Fruit fly (Drosophila melanogaster) whole organism, adult: ENCODE results near the gene Hsp83.
A peak's percentile ranks its signal among the peaks of the same experiment; 100 is the strongest.

Experiments used
- CG11617 ChIP-seq: fragments of 200-800 bp; sonication (Bioruptor generic); optimal IDR thresholded peaks from 2 replicates; lab custom pipeline; 2017; ENCODE audit warnings: mild to moderate bottlenecking, missing biosample characterization, missing genetic modification reagents, missing genetic modification characterization
- CG12768 ChIP-seq: fragments of 200-800 bp; sonication (Bioruptor generic); optimal IDR thresholded peaks from 2 replicates; lab custom pipeline; 2017; ENCODE audit warnings: missing biosample characterization, missing genetic modification characterization, mild to moderate bottlenecking, moderate library complexity, missing genetic modification reagents
- CG14711 ChIP-seq: fragments of 200-800 bp; sonication (Bioruptor generic); optimal IDR thresholded peaks from 2 replicates; lab custom pipeline; 2018; ENCODE audit warnings: missing biosample characterization, mild to moderate bottlenecking, missing genetic modification characterization, moderate library complexity
- CG1620 ChIP-seq: fragments of 200-800 bp; sonication (Bioruptor generic); optimal IDR thresholded peaks from 2 replicates; lab custom pipeline; 2016; ENCODE audit warnings: missing biosample characterization, missing genetic modification characterization
- CG33017 ChIP-seq: fragments of 200-800 bp; sonication (Bioruptor generic); optimal IDR thresholded peaks from 2 replicates; lab custom pipeline; 2018; ENCODE audit warnings: missing biosample characterization, mild to moderate bottlenecking, missing genetic modification characterization, moderate library complexity
- CG5204 ChIP-seq: fragments of 200-800 bp; sonication (Bioruptor generic); optimal IDR thresholded peaks from 2 replicates; lab custom pipeline; 2016; ENCODE audit warnings: missing biosample characterization, missing genetic modification characterization
- CG7045 ChIP-seq: fragments of 200-800 bp; sonication (Bioruptor generic); optimal IDR thresholded peaks from 2 replicates; lab custom pipeline; 2017; ENCODE audit warnings: missing biosample characterization, mild to moderate bottlenecking, missing genetic modification characterization
- CG7101 ChIP-seq: fragments of 200-800 bp; sonication (Bioruptor generic); optimal IDR thresholded peaks from 2 replicates; lab custom pipeline; 2018; ENCODE audit warnings: missing biosample characterization, mild to moderate bottlenecking, missing genetic modification characterization, moderate library complexity
- Clk ChIP-seq: fragments of 200-800 bp; sonication (Bioruptor generic); optimal IDR thresholded peaks from 2 replicates; lab custom pipeline; 2017; ENCODE audit warnings: missing biosample characterization, missing genetic modification characterization
- Crg-1 ChIP-seq: fragments of 200-800 bp; sonication (Bioruptor generic); optimal IDR thresholded peaks from 2 replicates; lab custom pipeline; 2016; ENCODE audit warnings: missing biosample characterization, missing genetic modification characterization
- Hr96 ChIP-seq: fragments of 200-800 bp; sonication (Bioruptor generic); optimal IDR thresholded peaks from 2 replicates; lab custom pipeline; 2016; ENCODE audit warnings: missing biosample characterization, missing genetic modification characterization
- Mnt ChIP-seq: fragments of 200-800 bp; sonication (Bioruptor generic); optimal IDR thresholded peaks from 2 replicates; lab custom pipeline; 2016; ENCODE audit warnings: missing biosample characterization, mild to moderate bottlenecking, missing genetic modification characterization
- bab1 ChIP-seq: fragments of 200-800 bp; sonication (Bioruptor generic); optimal IDR thresholded peaks from 3 replicates; lab custom pipeline; 2019; ENCODE audit warnings: missing biosample characterization, mild to moderate bottlenecking, missing genetic modification characterization, moderate library complexity
- cic ChIP-seq: fragments of 200-800 bp; sonication (Bioruptor generic); optimal IDR thresholded peaks from 2 replicates; lab custom pipeline; 2017; ENCODE audit warnings: missing biosample characterization, mild to moderate bottlenecking, missing genetic modification characterization, moderate library complexity
- cnc ChIP-seq, 2 experiments: fragments of >200 bp; optimal IDR thresholded peaks; 2 replicates each; lab custom pipeline; 2017
- kay ChIP-seq: fragments of 200-800 bp; sonication (Bioruptor generic); peaks from one replicate; lab custom pipeline; 2016; ENCODE audit warnings: missing biosample characterization, missing genetic modification characterization, borderline replicate concordance
- ovo ChIP-seq: fragments of 200-800 bp; sonication (Bioruptor generic); optimal IDR thresholded peaks from 2 replicates; lab custom pipeline; 2016; ENCODE audit warnings: missing biosample characterization, missing genetic modification characterization
- pad ChIP-seq: fragments of 200-800 bp; sonication (Bioruptor generic); optimal IDR thresholded peaks from 3 replicates; lab custom pipeline; 2017; ENCODE audit warnings: missing biosample characterization, missing genetic modification characterization, mild to moderate bottlenecking, moderate library complexity, missing genetic modification reagents
- tj ChIP-seq: fragments of 200-800 bp; sonication (Bioruptor generic); optimal IDR thresholded peaks from 3 replicates; lab custom pipeline; 2017; ENCODE audit warnings: missing biosample characterization, mild to moderate bottlenecking, missing genetic modification characterization, moderate library complexity
- toe ChIP-seq: fragments of 200-800 bp; sonication (Bioruptor generic); optimal IDR thresholded peaks from 2 replicates; lab custom pipeline; 2016; ENCODE audit warnings: missing biosample characterization, missing genetic modification characterization

The Hsp83 gene

dm6 chr3L:3239785-3240596 lies 47.2 kb downstream of the Hsp83 start:
- peak; percentile 28 for TF ChIP-seq CG11617 (GFP tag; lab: Kevin White, UChicago)
- no peak for TF ChIP-seq CG7045 (GFP tag; lab: Kevin White, UChicago)
- peak; percentile 50 for TF ChIP-seq CG7101 (tag; lab: Kevin White, UChicago)
- TF ChIP-seq CG5204 (GFP tag; lab: Kevin White, UChicago), result no peak
- peak; percentile 80 for TF ChIP-seq tj (GFP tag; lab: Kevin White, UChicago)
- TF ChIP-seq toe, result no peak
- TF ChIP-seq CG33017 (tag; lab: Kevin White, UChicago), result peak; percentile 40

dm6 chr3L:3240597-3241367 lies 48.0 kb downstream of the Hsp83 start:
- TF ChIP-seq cic (GFP tag; lab: Kevin White, UChicago) (no peak), kay (GFP tag; lab: Kevin White, UChicago) (peak; percentile 9), tj (GFP tag; lab: Kevin White, UChicago) (peak; percentile 48)

dm6 chr3L:3241368-3241640 lies 48.5 kb downstream of the Hsp83 start:
- TF ChIP-seq cic (GFP tag; lab: Kevin White, UChicago), result no peak

- TF ChIP-seq CG5204 (GFP tag; lab: Kevin White, UChicago), result no peak
- no peak for TF ChIP-seq toe
- TF ChIP-seq CG1620 (GFP tag; lab: Kevin White, UChicago), result no peak
- no peak for TF ChIP-seq kay (GFP tag; lab: Kevin White, UChicago)
- no peak for TF ChIP-seq CG7101 (tag; lab: Kevin White, UChicago)
- TF ChIP-seq Clk, result no peak
- TF ChIP-seq CG14711, result no peak
- TF ChIP-seq Crg-1 (GFP tag; lab: Kevin White, UChicago), result no peak
- no peak for TF ChIP-seq CG11617 (GFP tag; lab: Kevin White, UChicago)
Observed at dm6 chr3L:3242121-3243083, 49.6 kb downstream of the Hsp83 start.

dm6 chr3L:3244244-3245144 lies 51.7 kb downstream of the Hsp83 start, which contains the start of gene CG12078:
Gene CG12078 (minus strand): TSS chr3L:3244294.
- no peak for TF ChIP-seq Clk
- no peak for TF ChIP-seq CG14711
- TF ChIP-seq Mnt, result no peak
- no peak for TF ChIP-seq tj (GFP tag; lab: Kevin White, UChicago)
- no peak for TF ChIP-seq cnc (optimal IDR thresholded peaks at IDR 0.05; lab: Kevin White, UChicago)
- TF ChIP-seq ovo (GFP tag; lab: Kevin White, UChicago), result no peak
- TF ChIP-seq CG7101 (tag; lab: Kevin White, UChicago), result no peak
- no peak for TF ChIP-seq CG12768 (GFP tag; lab: Kevin White, UChicago)
- no peak for TF ChIP-seq bab1
- no peak for TF ChIP-seq CG33017 (tag; lab: Kevin White, UChicago)

- TF ChIP-seq CG14711 (no peak), CG7045 (GFP tag; lab: Kevin White, UChicago) (no peak), ovo (GFP tag; lab: Kevin White, UChicago) (no peak), Clk (no peak), CG5204 (GFP tag; lab: Kevin White, UChicago) (no peak), Crg-1 (GFP tag; lab: Kevin White, UChicago) (no peak), CG33017 (tag; lab: Kevin White, UChicago) (no peak), Mnt (no peak), cnc (optimal IDR thresholded peaks at IDR 0.05; lab: Kevin White, UChicago) (no peak), Hr96 (GFP tag; lab: Kevin White, UChicago) (no peak), CG1620 (GFP tag; lab: Kevin White, UChicago) (no peak), CG7101 (tag; lab: Kevin White, UChicago) (no peak), cic (GFP tag; lab: Kevin White, UChicago) (no peak), CG12768 (GFP tag; lab: Kevin White, UChicago) (no peak), pad (GFP tag; lab: Kevin White, UChicago) (no peak), bab1 (no peak), toe (no peak), CG11617 (GFP tag; lab: Kevin White, UChicago) (no peak), kay (GFP tag; lab: Kevin White, UChicago) (no peak), tj (GFP tag; lab: Kevin White, UChicago) (no peak)
Observed at dm6 chr3L:3245189-3245588, 52.4 kb downstream of the Hsp83 start.
